Worm (Caenorhabditis elegans): ENCODE results near the gene pigw-1.

The pigw-1 gene

DNA sequence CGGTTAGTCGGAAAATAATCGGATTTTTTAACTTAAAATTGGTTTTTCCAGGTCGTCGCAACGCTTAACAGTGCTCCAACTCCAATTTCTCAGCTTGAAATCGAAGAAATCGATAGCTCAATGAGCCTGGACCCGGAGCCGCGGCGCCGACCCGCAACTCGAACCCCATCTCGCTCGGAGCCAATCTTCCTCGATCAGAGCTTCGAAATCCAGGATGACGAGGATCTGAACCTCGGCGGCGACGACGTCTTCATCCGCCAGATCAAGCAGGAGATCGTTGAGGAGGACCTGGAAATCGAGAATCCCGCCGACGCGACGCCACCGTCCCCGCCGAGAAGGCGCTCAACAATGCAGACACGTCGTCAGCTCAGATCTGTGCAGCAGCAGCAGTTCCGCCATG lies 35.5 kb upstream of the pigw-1 start:
- TF ChIP-seq mcd-1 (GFP tag; IDR thresholded peaks at IDR 0.05) (peak; percentile 5; the same call in 1 of the 2 replicates), snpc-1.1 (tag; optimal IDR thresholded peaks at IDR 0.05; ENCODE audit: insufficient read depth) (no peak), sdz-38 (tag; optimal IDR thresholded peaks at IDR 0.05) (no peak), egrh-3 (GFP tag; IDR thresholded peaks at IDR 0.05) (peak; percentile 77; the same call in 1 of the 2 replicates), nfyb-1 (GFP tag; IDR thresholded peaks at IDR 0.05) (no peak), ceh-40 (GFP tag; IDR thresholded peaks at IDR 0.05) (no peak), mxl-1 (tag; optimal IDR thresholded peaks at IDR 0.05) (no peak), zfh-2 (GFP tag; conservative IDR thresholded peaks at IDR 0.05) (peak; percentile 69)

ce11 chrII:2919074-2919857 lies 34.6 kb upstream of the pigw-1 start, which contains the start of the genes ncap-1 and Y110A2AR.1:
Gene ncap-1, minus strand, starts transcription at chrII:2919314.
Gene Y110A2AR.1, plus strand, starts transcription at chrII:2919710.
- TF ChIP-seq unc-130 (GFP tag; optimal IDR thresholded peaks at IDR 0.05) (peak; percentile 45), madf-6 (GFP tag; IDR thresholded peaks at IDR 0.05) (peak; percentile 93), nhr-179 (tag; optimal IDR thresholded peaks at IDR 0.05) (no peak), ceh-91 (GFP tag; IDR thresholded peaks at IDR 0.05) (peak; percentile 87), lsl-1 (GFP tag; optimal IDR thresholded peaks at IDR 0.05) (peak; percentile 100), akir-1 (GFP tag; optimal IDR thresholded peaks at IDR 0.05) (no peak), efl-1 (GFP tag; optimal IDR thresholded peaks at IDR 0.05) (peak; percentile 87), rec-8 (tag; optimal IDR thresholded peaks at IDR 0.05) (no peak), madf-8 (GFP tag; conservative IDR thresholded peaks at IDR 0.05) (peak; percentile 80), egl-44 (GFP tag; IDR thresholded peaks at IDR 0.05) (no peak), snpc-1.1 (tag; optimal IDR thresholded peaks at IDR 0.05; ENCODE audit: insufficient read depth) (peak; percentile 4), ceh-27 (GFP tag; optimal IDR thresholded peaks at IDR 0.05) (no peak), tbp1 (GFP tag; optimal IDR thresholded peaks at IDR 0.05) (peak; percentile 28), xnd-1 (tag; optimal IDR thresholded peaks at IDR 0.05) (peak; percentile 98), madf-3 (GFP tag; IDR thresholded peaks at IDR 0.05) (no peak), B0336.3 (GFP tag; IDR thresholded peaks at IDR 0.05) (peak; percentile 57; the same call in 1 of the 2 replicates), hmg-1.2 (GFP tag; IDR thresholded peaks at IDR 0.05) (peak; percentile 25; the same call in 1 of the 2 replicates), rcor-1 (GFP tag; IDR thresholded peaks at IDR 0.05) (0 out of 2 replicates have a peak, but pooled peaks have one; percentile 29), athp-1 (tag; optimal IDR thresholded peaks at IDR 0.05) (peak; percentile 16), snpc-1.3 (tag; optimal IDR thresholded peaks at IDR 0.05; ENCODE audit: insufficient read depth) (peak; percentile 5), F33H1.4 (GFP tag; IDR thresholded peaks at IDR 0.05) (peak; percentile 99), lin-54 (GFP tag; optimal IDR thresholded peaks at IDR 0.05) (peak; percentile 58), F23B12.7 (tag; optimal IDR thresholded peaks at IDR 0.05; ENCODE audit: insufficient read depth) (no peak), D2030.7 (GFP tag; IDR thresholded peaks at IDR 0.05) (peak; percentile 86)

DNA sequence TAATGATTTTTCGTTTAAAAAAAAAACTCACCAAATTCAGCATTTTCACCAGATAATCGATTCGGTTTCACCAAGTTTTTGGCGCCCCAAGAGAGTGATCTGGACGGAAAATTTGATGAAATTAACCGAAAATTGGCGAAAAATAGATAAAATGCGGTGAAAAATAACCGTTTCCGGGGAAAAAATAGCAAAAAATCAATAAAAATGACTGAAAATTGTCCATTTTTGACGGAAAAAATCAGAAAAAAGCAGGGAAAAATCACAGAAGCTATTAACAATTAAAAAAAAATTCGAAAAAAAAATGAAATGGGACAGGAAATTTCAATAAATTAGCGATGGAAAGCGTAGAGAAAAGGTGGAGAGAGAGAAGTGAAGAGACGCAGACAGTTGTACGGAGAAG lies 28.8 kb upstream of the pigw-1 start, which contains the start of gene ubc-15:
Gene ubc-15, minus strand, starts transcription at position 101 of the 400 bp plus-strand sequence.
- TF ChIP-seq ZK185.1 (tag; optimal IDR thresholded peaks at IDR 0.05; ENCODE audit: poor library complexity, severe bottlenecking) (no peak), aptf-3 (GFP tag; IDR thresholded peaks at IDR 0.05) (no peak), atf-7 (tag; optimal IDR thresholded peaks at IDR 0.05) (peak; percentile 37), hmg-1.2 (GFP tag; IDR thresholded peaks at IDR 0.05) (peak; percentile 15; the same call in 1 of the 2 replicates)
